Worm (Caenorhabditis elegans) whole organism, young adult: ENCODE results near the gene T24E12.1.

ENCODE experiments used
- B0019.2 ChIP-seq: fragments of 200-800 bp; sonication (Bioruptor generic); conservative IDR thresholded peaks from 2 replicates; pipeline ENCODE4 v1.3.6; 2022; ENCODE audit warnings: missing genetic modification reagents, missing genetic modification characterization, missing compliant biosample characterization
- D2030.7 ChIP-seq: fragments of 200-800 bp; sonication (Bioruptor generic); IDR thresholded peaks from 2 replicates; pipeline ENCODE4 v1.3.6; 2022; ENCODE audit warnings: missing genetic modification reagents, missing genetic modification characterization, missing compliant biosample characterization
- F22D6.2 ChIP-seq: sonication (generic microtip); optimal IDR thresholded peaks from 2 replicates; lab custom pipeline; 2016; ENCODE audit warnings: mild to moderate bottlenecking, missing genetic modification characterization, missing compliant biosample characterization
- F23B12.7 ChIP-seq: sonication (generic microtip); optimal IDR thresholded peaks from 2 replicates; lab custom pipeline; 2017; ENCODE audit warnings: missing genetic modification characterization, mild to moderate bottlenecking, missing compliant biosample characterization, antibody characterized with exemption, moderate library complexity; ENCODE audit not compliant: insufficient read depth
- F33H1.4 ChIP-seq: fragments of 200-800 bp; sonication (Bioruptor generic); IDR thresholded peaks from 2 replicates; pipeline ENCODE4 v1.3.6; 2022; ENCODE audit warnings: missing genetic modification reagents, missing genetic modification characterization, missing compliant biosample characterization
- F39B2.1 ChIP-seq: fragments of 200-800 bp; sonication (Bioruptor generic); IDR thresholded peaks from 2 replicates; pipeline ENCODE4 v1.3.6; 2022; ENCODE audit warnings: missing genetic modification reagents, missing genetic modification characterization, missing compliant biosample characterization
- F49E8.2 ChIP-seq: sonication (generic microtip); optimal IDR thresholded peaks from 3 replicates; lab custom pipeline; 2017; ENCODE audit warnings: missing genetic modification characterization, mild to moderate bottlenecking, missing compliant biosample characterization, antibody characterized with exemption, moderate library complexity; ENCODE audit not compliant: insufficient read depth
- F57A8.1 ChIP-seq: fragments of 200-800 bp; sonication (Bioruptor generic); optimal IDR thresholded peaks from 2 replicates; lab custom pipeline; 2018; ENCODE audit warnings: mild to moderate bottlenecking, missing genetic modification characterization, moderate library complexity, missing compliant biosample characterization
- K12H6.12 ChIP-seq: fragments of 200-800 bp; sonication (Bioruptor generic); optimal IDR thresholded peaks from 2 replicates; lab custom pipeline; 2018; ENCODE audit warnings: mild to moderate bottlenecking, missing genetic modification characterization, missing compliant biosample characterization
- T26A5.8 ChIP-seq: sonication (generic microtip); optimal IDR thresholded peaks from 2 replicates; lab custom pipeline; 2016; ENCODE audit warnings: missing genetic modification characterization, missing compliant biosample characterization
- attf-3 ChIP-seq: fragments of 200-800 bp; sonication (Bioruptor generic); conservative IDR thresholded peaks from 2 replicates; pipeline ENCODE4 v1.3.6; 2022; ENCODE audit warnings: missing genetic modification reagents, missing genetic modification characterization, missing compliant biosample characterization
- bed-1 ChIP-seq: fragments of 200-800 bp; sonication (Bioruptor generic); IDR thresholded peaks from 2 replicates; pipeline ENCODE4 v1.3.6; 2022; ENCODE audit warnings: missing genetic modification reagents, missing genetic modification characterization, missing compliant biosample characterization
- bed-2 ChIP-seq: fragments of 200-800 bp; sonication (Bioruptor generic); IDR thresholded peaks from 2 replicates; pipeline ENCODE4 v1.3.6; 2022; ENCODE audit warnings: missing genetic modification reagents, missing genetic modification characterization, missing compliant biosample characterization
- cebp-1 ChIP-seq, 2 experiments: fragments of 200-800 bp in 1 of 2; sonication (Bioruptor generic) in 1 of 2; sonication (generic microtip) in 1 of 2; IDR thresholded peaks in 1 of 2; optimal IDR thresholded peaks in 1 of 2; 2 replicates each; pipeline versions ENCODE4 v1.3.6 to Lab custom; 2017 to 2022; ENCODE audit warnings: missing compliant biosample characterization in 2 of 2, missing genetic modification characterization in 2 of 2, mild to moderate bottlenecking in 1 of 2, missing genetic modification reagents in 1 of 2, moderate library complexity in 1 of 2
- cebp-2 ChIP-seq: fragments of 200-800 bp; sonication (Bioruptor generic); IDR thresholded peaks from 2 replicates; pipeline ENCODE4 v1.3.6; 2022; ENCODE audit warnings: missing genetic modification characterization, missing compliant biosample characterization
- ceh-91 ChIP-seq: fragments of 200-800 bp; sonication (Bioruptor generic); IDR thresholded peaks from 2 replicates; pipeline ENCODE4 v1.3.6; 2022; ENCODE audit warnings: missing genetic modification reagents, missing genetic modification characterization, missing compliant biosample characterization
- chd-7 ChIP-seq: sonication (generic microtip); optimal IDR thresholded peaks from 2 replicates; lab custom pipeline; 2016; ENCODE audit warnings: mild to moderate bottlenecking, missing genetic modification characterization, moderate library complexity, missing compliant biosample characterization
- die-1 ChIP-seq: sonication (generic microtip); optimal IDR thresholded peaks from 2 replicates; lab custom pipeline; 2016; ENCODE audit warnings: missing genotype, mild to moderate bottlenecking, missing genetic modification characterization, missing compliant biosample characterization
- dox-1 ChIP-seq: fragments of 200-800 bp; sonication (Bioruptor generic); IDR thresholded peaks from 2 replicates; pipeline ENCODE4 v1.3.6; 2022; ENCODE audit warnings: missing genetic modification reagents, missing genetic modification characterization, missing compliant biosample characterization
- egl-18 ChIP-seq: fragments of 200-800 bp; sonication (Bioruptor generic); IDR thresholded peaks from 2 replicates; pipeline ENCODE4 v1.3.6; 2022; ENCODE audit warnings: missing genetic modification reagents, missing genetic modification characterization, missing compliant biosample characterization
- egl-44 ChIP-seq: fragments of 200-800 bp; sonication (Bioruptor generic); IDR thresholded peaks from 2 replicates; pipeline ENCODE4 v1.3.6; 2022; ENCODE audit warnings: missing genetic modification reagents, missing genetic modification characterization, missing compliant biosample characterization
- egrh-3 ChIP-seq: fragments of 200-800 bp; sonication (Bioruptor generic); IDR thresholded peaks from 2 replicates; pipeline ENCODE4 v1.3.6; 2022; ENCODE audit warnings: missing genetic modification reagents, missing genetic modification characterization, missing compliant biosample characterization
- ekl-4 ChIP-seq: fragments of 200-800 bp; sonication (Bioruptor generic); IDR thresholded peaks from 2 replicates; pipeline ENCODE4 v1.3.6; 2022; ENCODE audit warnings: missing genetic modification reagents, missing genetic modification characterization, missing compliant biosample characterization
- hrde-1 ChIP-seq: sonication (generic microtip); optimal IDR thresholded peaks from 2 replicates; lab custom pipeline; 2016; ENCODE audit warnings: missing genetic modification characterization, mild to moderate bottlenecking, missing compliant biosample characterization, moderate library complexity, missing genotype, missing genetic modification reagents, borderline replicate concordance
- lag-1 ChIP-seq: fragments of 200-800 bp; sonication (Bioruptor generic); IDR thresholded peaks from 2 replicates; pipeline ENCODE4 v1.3.6; 2022; ENCODE audit warnings: missing genetic modification reagents, missing genetic modification characterization, missing compliant biosample characterization
- lin-40 ChIP-seq: sonication (generic microtip); optimal IDR thresholded peaks from 2 replicates; lab custom pipeline; 2016; ENCODE audit warnings: missing genetic modification characterization, mild to moderate bottlenecking, missing compliant biosample characterization, missing genotype, missing genetic modification reagents
- madf-10 ChIP-seq: sonication (generic microtip); optimal IDR thresholded peaks from 2 replicates; lab custom pipeline; 2016; ENCODE audit warnings: mild to moderate bottlenecking, missing genetic modification characterization, missing compliant biosample characterization
- mcd-1 ChIP-seq: fragments of 200-800 bp; sonication (Bioruptor generic); IDR thresholded peaks from 2 replicates; pipeline ENCODE4 v1.3.6; 2022; ENCODE audit warnings: missing genetic modification reagents, missing genetic modification characterization, missing compliant biosample characterization
- nfyb-1 ChIP-seq: fragments of 200-800 bp; sonication (Bioruptor generic); IDR thresholded peaks from 2 replicates; pipeline ENCODE4 v1.3.6; 2022; ENCODE audit warnings: missing genetic modification reagents, missing genetic modification characterization, missing compliant biosample characterization
- nhr-120 ChIP-seq: fragments of 200-800 bp; sonication (Bioruptor generic); IDR thresholded peaks from 2 replicates; pipeline ENCODE4 v1.3.6; 2022; ENCODE audit warnings: missing genetic modification characterization, missing compliant biosample characterization
- pbrm-1 ChIP-seq: fragments of 200-800 bp; sonication (Bioruptor generic); IDR thresholded peaks from 2 replicates; pipeline ENCODE4 v1.3.6; 2022; ENCODE audit warnings: missing genetic modification reagents, missing genetic modification characterization, missing compliant biosample characterization
- sdz-38 ChIP-seq: sonication (generic microtip); optimal IDR thresholded peaks from 2 replicates; lab custom pipeline; 2016; ENCODE audit warnings: missing genotype, missing genetic modification characterization, missing compliant biosample characterization
- snpc-1.1 ChIP-seq: sonication (generic microtip); optimal IDR thresholded peaks from 2 replicates; lab custom pipeline; 2017; ENCODE audit warnings: missing genetic modification characterization, mild to moderate bottlenecking, missing compliant biosample characterization, antibody characterized with exemption, moderate library complexity, missing genotype, missing genetic modification reagents; ENCODE audit not compliant: insufficient read depth
- snpc-1.3 ChIP-seq: sonication (generic microtip); optimal IDR thresholded peaks from 2 replicates; lab custom pipeline; 2017; ENCODE audit warnings: missing genetic modification characterization, mild to moderate bottlenecking, missing compliant biosample characterization, antibody characterized with exemption, moderate library complexity, missing genotype, missing genetic modification reagents; ENCODE audit not compliant: insufficient read depth
- snpc-4 ChIP-seq, 5 experiments: fragments of 150-350 bp in 1 of 5; sonication (generic microtip) in 4 of 5; optimal IDR thresholded peaks; 2 replicates each; lab custom pipeline; 2014 to 2018; ENCODE audit warnings: missing genetic modification characterization in 5 of 5, missing biosample characterization in 3 of 5, antibody characterized with exemption in 2 of 5, mild to moderate bottlenecking in 2 of 5, missing compliant biosample characterization in 2 of 5, missing genotype in 2 of 5, moderate library complexity in 2 of 5, missing genetic modification reagents in 1 of 5
- unc-130 ChIP-seq: sonication (generic microtip); optimal IDR thresholded peaks from 2 replicates; lab custom pipeline; 2016; ENCODE audit warnings: missing genetic modification reagents, missing genetic modification characterization, missing compliant biosample characterization
- unc-62 ChIP-seq: fragments of 150-350 bp; optimal IDR thresholded peaks from 2 replicates; lab custom pipeline; 2014; ENCODE audit warnings: missing biosample characterization, missing genetic modification reagents, missing genetic modification characterization
- zfh-2 ChIP-seq: fragments of 200-800 bp; sonication (Bioruptor generic); conservative IDR thresholded peaks from 2 replicates; pipeline ENCODE4 v1.3.6; 2022; ENCODE audit warnings: missing genetic modification reagents, missing genetic modification characterization, missing compliant biosample characterization
- ztf-25 ChIP-seq: fragments of 200-800 bp; sonication (Bioruptor generic); IDR thresholded peaks from 2 replicates; pipeline ENCODE4 v1.3.6; 2022; ENCODE audit warnings: missing genetic modification reagents, missing genetic modification characterization, missing compliant biosample characterization
- ztf-26 ChIP-seq: sonication (generic microtip); optimal IDR thresholded peaks from 2 replicates; lab custom pipeline; 2017; ENCODE audit warnings: missing genetic modification characterization, missing compliant biosample characterization

T24E12.1 gene

DNA sequence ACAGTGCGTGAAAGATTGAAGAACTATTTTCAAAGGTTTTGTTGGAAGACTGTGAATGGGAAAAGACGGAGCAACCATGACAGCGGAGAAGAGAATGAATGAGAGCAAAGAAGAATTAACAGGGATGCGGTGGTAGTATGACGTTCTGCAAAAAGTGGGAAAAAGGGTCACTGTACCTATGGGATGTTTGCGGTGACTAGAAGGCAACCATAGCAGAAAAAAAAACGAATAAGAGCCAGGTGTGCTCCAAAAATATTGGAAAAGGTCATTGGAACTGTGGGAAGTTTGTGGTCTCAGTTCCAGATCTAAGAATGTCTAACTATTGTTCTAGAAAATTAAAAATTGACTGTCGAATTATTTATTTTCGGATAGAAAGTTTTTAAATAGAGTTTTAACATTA is 36.6 kb upstream of the T24E12.1 start, which contains the start of gene fbxb-90:
fbxb-90 (minus strand) TSS at position 101 of the 400 bp plus-strand sequence.
- TF ChIP-seq cebp-2 (GFP tag; lab: Robert Waterston, UW): no peak
- TF ChIP-seq K12H6.12 (tag; lab: Kevin White, UChicago): no peak
- no peak for TF ChIP-seq chd-7 (tag; lab: Kevin White, UChicago)
- no peak for TF ChIP-seq sdz-38
- no peak for TF ChIP-seq B0019.2 (GFP tag; lab: Robert Waterston, UW)
- TF ChIP-seq bed-2 (GFP tag; lab: Robert Waterston, UW): no peak
- no peak for TF ChIP-seq unc-130 (GFP tag; lab: Kevin White, UChicago)

DNA sequence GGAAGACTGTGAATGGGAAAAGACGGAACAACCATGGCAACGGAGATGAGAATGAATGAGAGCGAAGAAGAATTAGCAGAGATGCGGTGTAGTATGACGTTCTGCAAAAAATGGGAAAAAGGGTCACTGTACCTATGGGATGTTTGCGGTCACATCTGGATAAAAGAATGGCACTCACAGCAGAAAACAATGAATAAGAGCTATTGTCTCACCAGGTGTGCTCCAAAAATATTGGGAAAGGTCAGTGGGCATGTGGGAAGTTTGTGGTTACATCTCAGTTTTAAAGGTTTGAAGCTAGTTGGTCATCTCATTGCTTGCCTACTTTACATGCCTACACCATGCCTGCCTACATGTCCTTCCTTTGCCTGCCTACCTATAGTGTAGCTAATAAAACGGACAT is 34.7 kb upstream of the T24E12.1 start, which contains the start of gene fbxb-91:
fbxb-91 (minus strand) TSS at position 101 of the 400 bp plus-strand sequence.
- no peak for TF ChIP-seq lag-1 (GFP tag; lab: Robert Waterston, UW)
- TF ChIP-seq snpc-1.3 (tag; lab: Kevin White, UChicago): no peak
- no peak for TF ChIP-seq bed-2 (GFP tag; lab: Robert Waterston, UW)
- TF ChIP-seq attf-3: no peak
- no peak for TF ChIP-seq die-1 (tag; lab: Kevin White, UChicago)
- no peak for TF ChIP-seq nhr-120
- TF ChIP-seq snpc-1.1 (tag; lab: Kevin White, UChicago): no peak

ce11 chrII:3752184-3752583 is 33.2 kb upstream of the T24E12.1 start, which contains the start of gene sdz-11:
Gene sdz-11, minus strand, starts transcription at chrII:3752284.
- TF ChIP-seq F23B12.7 (tag; lab: Kevin White, UChicago) (no peak), F33H1.4 (GFP tag; lab: Robert Waterston, UW) (no peak), mcd-1 (GFP tag; lab: Robert Waterston, UW) (no peak), ekl-4 (no peak), pbrm-1 (GFP tag; lab: Robert Waterston, UW) (no peak), dox-1 (GFP tag; lab: Robert Waterston, UW) (no peak), nfyb-1 (GFP tag; lab: Robert Waterston, UW) (no peak), ceh-91 (GFP tag; lab: Robert Waterston, UW) (no peak)

DNA sequence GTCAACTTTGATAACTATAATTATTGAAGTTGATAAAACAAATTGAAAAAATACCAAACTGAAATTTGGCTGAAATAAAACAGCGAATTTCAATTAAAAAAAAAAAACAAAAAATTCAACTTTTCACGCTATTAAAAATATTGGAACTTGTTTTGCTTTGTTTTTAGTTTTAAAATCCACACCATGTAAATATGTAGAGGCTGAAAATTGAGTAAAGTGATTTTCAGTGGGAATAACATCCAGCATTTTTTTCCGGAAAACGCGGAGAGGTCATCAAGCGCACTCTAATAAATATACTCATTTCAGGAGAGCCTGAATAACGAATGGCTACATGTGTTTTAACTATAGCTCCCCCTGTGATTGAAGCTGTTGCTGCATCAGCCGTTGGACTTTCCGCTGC is 31.8 kb upstream of the T24E12.1 start, which contains the start of gene rcd-1:
rcd-1 (plus strand) TSS at position 301 of the 400 bp plus-strand sequence.
- TF ChIP-seq bed-1 (GFP tag; lab: Robert Waterston, UW) (0 out of 2 replicates have a peak, but pooled peaks have one; percentile 20), F57A8.1 (GFP tag; lab: Kevin White, UChicago) (no peak)

ce11 chrII:3757499-3757898 is 27.9 kb upstream of the T24E12.1 start, which contains the start of gene srx-111:
Gene srx-111, plus strand, starts transcription at chrII:3757799.
- TF ChIP-seq ztf-25: no peak
- no peak for TF ChIP-seq die-1 (tag; lab: Kevin White, UChicago)
- no peak for TF ChIP-seq snpc-4 (GFP tag; optimal IDR thresholded peaks at IDR 0.05; lab: Kevin White, UChicago)
- TF ChIP-seq snpc-4 (tag; optimal IDR thresholded peaks at IDR 0.05; lab: Kevin White, UChicago): no peak
- TF ChIP-seq ztf-26 (tag; lab: Kevin White, UChicago): no peak
- TF ChIP-seq egl-18 (GFP tag; lab: Robert Waterston, UW): no peak
- TF ChIP-seq madf-10: no peak
- TF ChIP-seq F39B2.1 (GFP tag; lab: Robert Waterston, UW): no peak
- no peak for TF ChIP-seq lin-40 (tag; lab: Kevin White, UChicago)
- TF ChIP-seq F22D6.2 (tag; lab: Kevin White, UChicago): no peak
- no peak for TF ChIP-seq hrde-1 (tag; lab: Kevin White, UChicago)
- TF ChIP-seq F57A8.1 (GFP tag; lab: Kevin White, UChicago): no peak
- no peak for TF ChIP-seq T26A5.8 (tag; lab: Kevin White, UChicago)
- TF ChIP-seq lag-1 (GFP tag; lab: Robert Waterston, UW): no peak
- TF ChIP-seq zfh-2: no peak
- no peak for TF ChIP-seq egrh-3 (GFP tag; lab: Robert Waterston, UW)
- no peak for TF ChIP-seq F49E8.2
- TF ChIP-seq D2030.7 (GFP tag; lab: Robert Waterston, UW): no peak
- TF ChIP-seq egl-44 (GFP tag; lab: Robert Waterston, UW): no peak
- no peak for TF ChIP-seq unc-62 (GFP tag; lab: Kevin White, UChicago)
- no peak for TF ChIP-seq cebp-1 (GFP tag; IDR thresholded peaks at IDR 0.05; lab: Robert Waterston, UW)
- no peak for TF ChIP-seq cebp-1 (tag; optimal IDR thresholded peaks at IDR 0.05; lab: Kevin White, UChicago)
- TF ChIP-seq, all 124 proteins: peak for 0
